Fruit fly (Drosophila melanogaster): Measurements from ENCODE around the gene Adgf-B.

- TF ChIP-seq CG6854 (GFP tag; optimal IDR thresholded peaks at IDR 0.05) (no peak), Gug (GFP tag; IDR thresholded peaks at IDR 0.05) (no peak), CG10669 (GFP tag; optimal IDR thresholded peaks at IDR 0.05) (no peak), OdsH (GFP tag; optimal IDR thresholded peaks at IDR 0.05) (no peak), CG8119 (GFP tag; IDR thresholded peaks at IDR 0.05) (no peak), achi (GFP tag; optimal IDR thresholded peaks at IDR 0.05) (no peak)
Measured at dm6 chr3L:17791467-17791494, 40.9 kb upstream of the Adgf-B start, which contains the start of gene CG42815.

Data from whole organism, prepupa.